Fruit fly (Drosophila melanogaster): ENCODE results near the gene CG43679.

DNA sequence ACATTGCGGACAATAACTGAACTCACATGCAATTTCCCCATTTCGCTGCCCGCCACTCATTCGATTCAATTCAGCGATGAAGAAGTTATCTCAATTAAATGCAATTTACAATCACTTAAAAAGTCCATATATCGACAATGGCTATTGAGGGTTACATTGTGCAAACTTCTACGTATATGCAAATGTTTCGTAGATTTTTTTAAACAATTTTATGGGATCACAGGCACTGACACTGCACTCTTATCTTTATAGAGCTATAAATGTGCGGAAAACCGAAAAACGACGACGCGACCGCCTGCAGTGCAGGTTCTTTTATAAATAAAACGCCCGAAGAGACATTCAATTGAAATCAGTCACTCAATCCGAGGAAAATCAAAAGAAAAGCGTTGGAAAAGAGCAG is 37.1 kb upstream of the CG43679 start:
- TF ChIP-seq CG16779 (tag; optimal IDR thresholded peaks at IDR 0.05) (no peak), lz (GFP tag; optimal IDR thresholded peaks at IDR 0.05) (no peak), Sox15 (GFP tag; optimal IDR thresholded peaks at IDR 0.05) (no peak), Hr38 (GFP tag; optimal IDR thresholded peaks at IDR 0.05) (no peak), Met (GFP tag; optimal IDR thresholded peaks at IDR 0.05) (no peak), Lpt (GFP tag; optimal IDR thresholded peaks at IDR 0.05) (no peak), pdm3 (GFP tag; optimal IDR thresholded peaks at IDR 0.05) (no peak)

All from whole organism, prepupa.